Worm (Caenorhabditis elegans) whole organism, young adult: ENCODE results near the gene C35A5.4.

Experiments
- F23B12.7 ChIP-seq: sonication (generic microtip); optimal IDR thresholded peaks from 2 replicates; lab custom pipeline; 2017; ENCODE audit warnings: missing genetic modification characterization, mild to moderate bottlenecking, missing compliant biosample characterization, antibody characterized with exemption, moderate library complexity; ENCODE audit not compliant: insufficient read depth
- ama-1 ChIP-seq, 3 experiments: fragments of 150-350 bp in 1 of 3; sonication (generic microtip) in 2 of 3; optimal IDR thresholded peaks; 2 replicates each; lab custom pipeline; 2014 to 2018; ENCODE audit warnings: missing biosample characterization in 2 of 3, missing genetic modification characterization in 2 of 3, missing genetic modification reagents in 2 of 3
- aptf-3 ChIP-seq: fragments of 200-800 bp; sonication (Bioruptor generic); IDR thresholded peaks from 2 replicates; pipeline ENCODE4 v1.3.6; 2022; ENCODE audit warnings: missing genetic modification characterization, missing compliant biosample characterization

- no peak for TF ChIP-seq ama-1 (optimal IDR thresholded peaks at IDR 0.05; lab: Kevin White, UChicago)
- no peak for TF ChIP-seq ama-1 (GFP tag; optimal IDR thresholded peaks at IDR 0.05; lab: Kevin White, UChicago)
- TF ChIP-seq aptf-3 (GFP tag; lab: Robert Waterston, UW), result no peak
- no peak for TF ChIP-seq F23B12.7 (tag; lab: Kevin White, UChicago)
Measured at ce11 chrV:10465478-10465877, 31.4 kb upstream of the C35A5.4 start.
